Fruit fly (Drosophila melanogaster) whole organism, adult: Measurements from ENCODE around the gene aspr.

Experiments
- CG11617 ChIP-seq: fragments of 200-800 bp; sonication (Bioruptor generic); optimal IDR thresholded peaks from 2 replicates; lab custom pipeline; 2017; ENCODE audit warnings: mild to moderate bottlenecking, missing biosample characterization, missing genetic modification reagents, missing genetic modification characterization
- CG12768 ChIP-seq: fragments of 200-800 bp; sonication (Bioruptor generic); optimal IDR thresholded peaks from 2 replicates; lab custom pipeline; 2017; ENCODE audit warnings: missing biosample characterization, missing genetic modification characterization, mild to moderate bottlenecking, moderate library complexity, missing genetic modification reagents
- CG14711 ChIP-seq: fragments of 200-800 bp; sonication (Bioruptor generic); optimal IDR thresholded peaks from 2 replicates; lab custom pipeline; 2018; ENCODE audit warnings: missing biosample characterization, mild to moderate bottlenecking, missing genetic modification characterization, moderate library complexity
- CG1620 ChIP-seq: fragments of 200-800 bp; sonication (Bioruptor generic); optimal IDR thresholded peaks from 2 replicates; lab custom pipeline; 2016; ENCODE audit warnings: missing biosample characterization, missing genetic modification characterization
- CG33017 ChIP-seq: fragments of 200-800 bp; sonication (Bioruptor generic); optimal IDR thresholded peaks from 2 replicates; lab custom pipeline; 2018; ENCODE audit warnings: missing biosample characterization, mild to moderate bottlenecking, missing genetic modification characterization, moderate library complexity
- CG5204 ChIP-seq: fragments of 200-800 bp; sonication (Bioruptor generic); optimal IDR thresholded peaks from 2 replicates; lab custom pipeline; 2016; ENCODE audit warnings: missing biosample characterization, missing genetic modification characterization
- CG7045 ChIP-seq: fragments of 200-800 bp; sonication (Bioruptor generic); optimal IDR thresholded peaks from 2 replicates; lab custom pipeline; 2017; ENCODE audit warnings: missing biosample characterization, mild to moderate bottlenecking, missing genetic modification characterization
- CG7101 ChIP-seq: fragments of 200-800 bp; sonication (Bioruptor generic); optimal IDR thresholded peaks from 2 replicates; lab custom pipeline; 2018; ENCODE audit warnings: missing biosample characterization, mild to moderate bottlenecking, missing genetic modification characterization, moderate library complexity
- Clk ChIP-seq: fragments of 200-800 bp; sonication (Bioruptor generic); optimal IDR thresholded peaks from 2 replicates; lab custom pipeline; 2017; ENCODE audit warnings: missing biosample characterization, missing genetic modification characterization
- Crg-1 ChIP-seq: fragments of 200-800 bp; sonication (Bioruptor generic); optimal IDR thresholded peaks from 2 replicates; lab custom pipeline; 2016; ENCODE audit warnings: missing biosample characterization, missing genetic modification characterization
- Hr96 ChIP-seq: fragments of 200-800 bp; sonication (Bioruptor generic); optimal IDR thresholded peaks from 2 replicates; lab custom pipeline; 2016; ENCODE audit warnings: missing biosample characterization, missing genetic modification characterization
- Mnt ChIP-seq: fragments of 200-800 bp; sonication (Bioruptor generic); optimal IDR thresholded peaks from 2 replicates; lab custom pipeline; 2016; ENCODE audit warnings: missing biosample characterization, mild to moderate bottlenecking, missing genetic modification characterization
- bab1 ChIP-seq: fragments of 200-800 bp; sonication (Bioruptor generic); optimal IDR thresholded peaks from 3 replicates; lab custom pipeline; 2019; ENCODE audit warnings: missing biosample characterization, mild to moderate bottlenecking, missing genetic modification characterization, moderate library complexity
- cic ChIP-seq: fragments of 200-800 bp; sonication (Bioruptor generic); optimal IDR thresholded peaks from 2 replicates; lab custom pipeline; 2017; ENCODE audit warnings: missing biosample characterization, mild to moderate bottlenecking, missing genetic modification characterization, moderate library complexity
- cnc ChIP-seq, 2 experiments: fragments of >200 bp; optimal IDR thresholded peaks; 2 replicates each; lab custom pipeline; 2017
- kay ChIP-seq: fragments of 200-800 bp; sonication (Bioruptor generic); peaks from one replicate; lab custom pipeline; 2016; ENCODE audit warnings: missing biosample characterization, missing genetic modification characterization, borderline replicate concordance
- ovo ChIP-seq: fragments of 200-800 bp; sonication (Bioruptor generic); optimal IDR thresholded peaks from 2 replicates; lab custom pipeline; 2016; ENCODE audit warnings: missing biosample characterization, missing genetic modification characterization
- pad ChIP-seq: fragments of 200-800 bp; sonication (Bioruptor generic); optimal IDR thresholded peaks from 3 replicates; lab custom pipeline; 2017; ENCODE audit warnings: missing biosample characterization, missing genetic modification characterization, mild to moderate bottlenecking, moderate library complexity, missing genetic modification reagents
- tj ChIP-seq: fragments of 200-800 bp; sonication (Bioruptor generic); optimal IDR thresholded peaks from 3 replicates; lab custom pipeline; 2017; ENCODE audit warnings: missing biosample characterization, mild to moderate bottlenecking, missing genetic modification characterization, moderate library complexity
- toe ChIP-seq: fragments of 200-800 bp; sonication (Bioruptor generic); optimal IDR thresholded peaks from 2 replicates; lab custom pipeline; 2016; ENCODE audit warnings: missing biosample characterization, missing genetic modification characterization

The aspr gene

DNA sequence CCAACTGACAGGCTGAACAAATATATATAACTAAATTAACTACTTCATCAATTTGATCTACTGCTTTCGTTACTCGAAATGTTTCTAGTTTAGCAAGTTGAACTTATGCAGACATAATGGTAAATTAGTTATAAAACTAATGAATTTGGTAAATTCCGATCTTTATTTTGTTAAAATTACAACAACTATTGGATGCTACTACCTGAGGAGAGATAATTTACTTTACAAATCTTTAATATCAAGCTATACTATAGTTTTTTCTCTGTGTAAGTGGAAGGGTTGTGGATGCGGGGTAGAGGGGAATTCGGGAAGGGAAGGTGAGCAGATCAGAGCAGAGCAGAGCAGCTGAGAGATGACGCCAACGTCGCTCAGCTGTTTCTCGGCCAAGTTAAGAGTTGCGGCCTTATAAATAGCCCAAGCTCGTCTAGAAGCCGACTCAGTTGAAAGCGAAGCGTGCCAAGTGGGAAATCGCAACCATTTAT, at the start of gene aspr:
TSS of gene aspr (plus strand) at position 432 of the 482 bp plus-strand sequence.
- TF ChIP-seq Clk (no peak), CG1620 (GFP tag; lab: Kevin White, UChicago) (no peak), kay (no peak), cic (GFP tag; lab: Kevin White, UChicago) (no peak), Mnt (no peak), toe (no peak), tj (GFP tag; lab: Kevin White, UChicago) (no peak)

DNA sequence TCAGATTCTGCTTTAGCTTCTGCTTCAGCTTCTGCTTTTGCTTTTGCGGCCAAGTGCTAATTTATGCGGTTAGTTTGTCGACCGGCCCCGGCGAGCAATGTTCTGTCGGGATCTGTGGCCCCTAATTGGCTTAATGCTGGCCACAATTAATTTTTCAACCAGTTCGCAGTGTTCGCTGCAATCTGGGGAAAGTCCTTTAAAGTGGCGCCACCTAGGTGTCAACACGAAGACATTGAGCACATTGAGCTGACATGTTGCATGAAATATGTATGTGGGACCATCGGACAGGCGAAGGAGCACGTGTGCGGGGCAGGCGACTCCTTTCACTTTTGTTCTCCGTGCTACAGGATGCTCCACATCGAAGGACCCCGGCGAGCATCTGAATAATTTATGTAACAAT, 42.9 kb upstream of the aspr start:
- TF ChIP-seq Hr96 (GFP tag; lab: Kevin White, UChicago) (no peak), cic (GFP tag; lab: Kevin White, UChicago) (no peak), Mnt (no peak), cnc (optimal IDR thresholded peaks at IDR 0.05; lab: Kevin White, UChicago) (no peak), tj (GFP tag; lab: Kevin White, UChicago) (no peak), CG7101 (tag; lab: Kevin White, UChicago) (no peak), CG12768 (GFP tag; lab: Kevin White, UChicago) (no peak), CG7045 (GFP tag; lab: Kevin White, UChicago) (no peak), CG1620 (GFP tag; lab: Kevin White, UChicago) (no peak), CG5204 (GFP tag; lab: Kevin White, UChicago) (no peak), ovo (GFP tag; lab: Kevin White, UChicago) (no peak), CG11617 (GFP tag; lab: Kevin White, UChicago) (no peak), kay (no peak), CG14711 (tag; lab: Kevin White, UChicago) (no peak), pad (no peak), Crg-1 (no peak), toe (no peak), CG33017 (no peak)

DNA sequence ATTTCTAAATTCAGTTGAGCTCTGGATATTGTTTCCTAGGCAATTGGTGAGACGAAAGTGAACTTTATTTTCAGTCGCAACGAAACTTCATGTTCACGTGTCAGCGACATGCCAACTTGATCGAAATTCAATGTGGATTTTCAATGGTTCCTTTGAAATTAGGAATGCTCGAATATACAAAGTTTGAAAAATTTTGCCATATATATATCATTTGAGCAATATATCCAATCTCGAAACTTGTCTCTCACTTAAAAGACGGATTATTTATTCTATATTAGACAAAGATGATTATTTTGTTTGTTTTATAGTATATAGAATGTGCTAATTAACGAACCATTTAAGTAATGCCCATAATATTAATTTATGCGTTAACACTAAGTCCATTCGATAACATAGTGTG, 37.4 kb upstream of the aspr start, which contains the start of gene karr:
TSS of gene karr (minus strand) at position 101 of the 400 bp plus-strand sequence.
- TF ChIP-seq CG7045 (GFP tag; lab: Kevin White, UChicago) (no peak), CG7101 (tag; lab: Kevin White, UChicago) (no peak), CG5204 (GFP tag; lab: Kevin White, UChicago) (no peak), Crg-1 (no peak), pad (no peak), Mnt (no peak), CG11617 (GFP tag; lab: Kevin White, UChicago) (no peak), Clk (no peak)

DNA sequence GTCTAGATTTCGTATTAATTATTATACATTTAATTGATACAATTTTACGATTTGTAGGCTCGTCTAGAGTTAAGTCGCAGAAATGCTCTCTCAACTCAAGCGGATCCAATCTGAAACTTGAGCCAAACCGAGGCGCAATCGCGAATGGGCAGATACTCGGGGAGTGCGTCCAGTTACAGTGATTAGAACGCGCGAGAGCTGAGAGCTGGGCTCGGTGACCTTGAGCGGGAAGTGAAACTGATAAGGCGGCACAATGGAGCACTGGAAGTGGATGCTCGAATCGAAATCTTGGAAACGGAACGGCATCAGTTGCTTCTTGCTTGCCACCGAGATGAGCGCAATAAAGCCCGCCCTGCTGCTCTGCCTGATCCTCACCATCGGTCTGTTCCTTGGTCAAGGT, 25.8 kb upstream of the aspr start, which contains the start of gene CG34331:
TSS of gene CG34331 (plus strand) at position 301 of the 400 bp plus-strand sequence.
- TF ChIP-seq tj (GFP tag; lab: Kevin White, UChicago) (no peak), ovo (GFP tag; lab: Kevin White, UChicago) (no peak), Mnt (no peak), CG12768 (GFP tag; lab: Kevin White, UChicago) (no peak), Hr96 (GFP tag; lab: Kevin White, UChicago) (no peak), CG11617 (GFP tag; lab: Kevin White, UChicago) (no peak), Crg-1 (no peak), kay (no peak), cnc (optimal IDR thresholded peaks at IDR 0.05; lab: Kevin White, UChicago) (no peak), Clk (no peak)

DNA sequence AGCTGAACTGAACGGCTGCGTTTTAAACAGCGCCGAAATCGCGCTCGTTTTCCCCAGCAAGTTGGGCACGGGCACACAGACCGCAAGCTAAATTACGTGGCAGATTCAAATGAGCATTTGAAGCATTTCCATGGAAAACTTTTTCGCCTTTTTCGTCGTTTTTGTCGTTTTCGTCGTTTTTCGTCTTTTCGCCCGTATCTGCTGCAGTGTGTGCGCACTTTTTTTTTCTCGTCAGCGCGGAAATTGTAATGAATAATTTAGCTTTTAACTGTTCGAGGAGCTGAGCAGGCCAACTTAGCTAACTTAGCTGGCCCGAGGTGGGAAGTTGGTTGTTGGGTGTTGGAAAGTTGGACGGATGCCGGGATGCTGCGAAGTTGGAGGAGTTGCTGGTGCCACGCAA, 18.4 kb upstream of the aspr start:
- TF ChIP-seq Clk (no peak), pad (no peak), kay (no peak), CG33017 (no peak), CG12768 (GFP tag; lab: Kevin White, UChicago) (no peak), cic (GFP tag; lab: Kevin White, UChicago) (no peak), CG7101 (tag; lab: Kevin White, UChicago) (no peak), CG1620 (GFP tag; lab: Kevin White, UChicago) (no peak), Hr96 (GFP tag; lab: Kevin White, UChicago) (no peak), ovo (GFP tag; lab: Kevin White, UChicago) (no peak), tj (GFP tag; lab: Kevin White, UChicago) (no peak), bab1 (GFP tag; lab: Kevin White, UChicago) (no peak), cnc (optimal IDR thresholded peaks at IDR 0.05; lab: Kevin White, UChicago) (no peak), toe (no peak), CG14711 (tag; lab: Kevin White, UChicago) (no peak), CG5204 (GFP tag; lab: Kevin White, UChicago) (no peak), CG11617 (GFP tag; lab: Kevin White, UChicago) (no peak), Crg-1 (no peak)

DNA sequence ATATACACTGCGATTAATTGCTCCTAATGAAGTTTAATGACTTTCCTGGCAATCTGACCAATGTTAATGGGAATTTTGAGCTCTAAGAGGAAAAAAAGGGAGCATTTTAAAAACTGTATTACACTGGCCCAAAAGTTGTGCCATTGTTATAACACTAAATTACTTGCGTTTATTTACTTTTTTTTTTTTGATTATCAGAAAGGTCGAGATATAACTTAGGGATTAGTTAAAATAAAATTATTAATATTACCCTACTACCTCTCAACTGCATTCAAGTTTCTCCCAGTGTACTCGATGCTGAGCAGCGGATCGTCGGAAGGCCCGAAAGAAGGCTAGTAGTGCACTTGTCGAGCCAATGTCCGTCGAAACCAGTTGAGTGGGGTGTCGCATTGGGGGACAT, 17.4 kb upstream of the aspr start:
- TF ChIP-seq CG1620 (GFP tag; lab: Kevin White, UChicago) (no peak), CG12768 (GFP tag; lab: Kevin White, UChicago) (no peak), CG11617 (GFP tag; lab: Kevin White, UChicago) (no peak)

DNA sequence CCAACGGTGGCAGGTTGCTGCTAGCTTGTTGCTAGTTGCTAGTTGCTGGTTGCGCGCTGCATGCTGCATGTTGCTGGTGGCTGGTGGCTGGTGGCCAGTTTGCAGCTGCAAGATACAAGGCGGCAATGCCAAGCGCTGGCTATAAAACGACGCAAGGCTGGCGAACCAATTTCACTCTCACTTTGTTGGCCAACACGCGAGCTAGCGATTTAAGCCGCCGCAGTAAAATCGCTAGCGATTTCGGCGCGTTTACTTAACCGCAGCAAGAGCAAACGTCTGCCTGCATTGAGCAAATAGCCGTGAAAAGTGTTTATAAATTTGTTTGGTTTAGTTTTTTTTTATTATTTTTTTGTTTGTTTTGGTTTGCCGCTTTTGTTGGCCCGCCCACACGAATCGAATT, 14.5 kb upstream of the aspr start, which contains the start of gene CG15322:
TSS of gene CG15322 (plus strand) at position 148 of the 400 bp plus-strand sequence.
- TF ChIP-seq toe: no peak
- TF ChIP-seq ovo (GFP tag; lab: Kevin White, UChicago): no peak
- TF ChIP-seq CG7045 (GFP tag; lab: Kevin White, UChicago): no peak
- no peak for TF ChIP-seq kay
- no peak for TF ChIP-seq CG5204 (GFP tag; lab: Kevin White, UChicago)
- TF ChIP-seq cnc (optimal IDR thresholded peaks at IDR 0.05; lab: Kevin White, UChicago): no peak
- TF ChIP-seq Hr96 (GFP tag; lab: Kevin White, UChicago): no peak
- no peak for TF ChIP-seq CG14711 (tag; lab: Kevin White, UChicago)
- TF ChIP-seq Mnt: no peak
- TF ChIP-seq Crg-1: no peak
- TF ChIP-seq CG1620 (GFP tag; lab: Kevin White, UChicago): no peak
